Worm (Caenorhabditis elegans): Measurements from ENCODE around the gene Y50D4A.4.

The Y50D4A.4 gene

DNA sequence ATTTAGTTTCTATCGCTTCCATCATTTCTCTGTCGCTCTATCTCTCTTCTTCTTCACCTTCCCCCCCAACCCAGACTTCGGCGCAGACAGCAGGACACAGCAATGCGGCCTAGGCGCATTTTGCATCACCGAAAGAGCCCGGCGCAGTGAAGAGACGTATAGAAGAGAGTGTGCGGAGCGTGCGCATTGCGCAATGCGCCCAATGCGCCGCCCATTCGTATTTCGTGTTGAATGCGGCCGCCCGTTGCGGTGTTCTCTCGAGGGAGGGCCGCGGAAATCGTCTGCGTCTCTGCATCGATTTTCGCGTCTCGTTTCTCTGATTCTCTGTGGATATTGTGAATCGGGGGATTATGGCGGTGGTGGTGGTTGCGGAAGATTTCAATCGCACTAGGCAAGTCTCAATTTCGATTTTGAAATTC is 44.6 kb downstream of the Y50D4A.4 start:
- peak; percentile 99 for TF ChIP-seq ceh-34 (tag; optimal IDR thresholded peaks at IDR 0.05)
- TF ChIP-seq tbx-7 (tag; optimal IDR thresholded peaks at IDR 0.05): peak; percentile 40
- peak; percentile 1 for TF ChIP-seq pax-1 (tag; optimal IDR thresholded peaks at IDR 0.05)
- peak; percentile 97 for TF ChIP-seq unc-42 (tag; optimal IDR thresholded peaks at IDR 0.05)
- peak; percentile 17 for TF ChIP-seq zip-5 (tag; optimal IDR thresholded peaks at IDR 0.05)
- TF ChIP-seq hlh-6 (tag; optimal IDR thresholded peaks at IDR 0.05): peak; percentile 59
- no peak for TF ChIP-seq odd-2 (tag; optimal IDR thresholded peaks at IDR 0.05)
- peak; percentile 68 for TF ChIP-seq ceh-19 (GFP tag; optimal IDR thresholded peaks at IDR 0.05)
- peak; percentile 85 for TF ChIP-seq ceh-30 (tag; optimal IDR thresholded peaks at IDR 0.05)
- TF ChIP-seq K02D7.2 (tag; optimal IDR thresholded peaks at IDR 0.05): no peak
- no peak for TF ChIP-seq pha-4 (tag; optimal IDR thresholded peaks at IDR 0.05)
- TF ChIP-seq ceh-6 (GFP tag; optimal IDR thresholded peaks at IDR 0.05): peak; percentile 64
- TF ChIP-seq npax-4 (tag; optimal IDR thresholded peaks at IDR 0.05): no peak
- peak; percentile 98 for TF ChIP-seq ceh-31 (tag; optimal IDR thresholded peaks at IDR 0.05)
- peak; percentile 29 for TF ChIP-seq madf-2 (tag; optimal IDR thresholded peaks at IDR 0.05)
- TF ChIP-seq hlh-30 (tag; optimal IDR thresholded peaks at IDR 0.05; ENCODE audit: insufficient read depth): peak; percentile 85
- TF ChIP-seq pha-2 (tag; optimal IDR thresholded peaks at IDR 0.05): peak; percentile 64
- TF ChIP-seq ahr-1 (tag; optimal IDR thresholded peaks at IDR 0.05): no peak
- TF ChIP-seq Y22D7AL.16 (tag; optimal IDR thresholded peaks at IDR 0.05): peak; percentile 12
- TF ChIP-seq C38D4.7 (GFP tag; optimal IDR thresholded peaks at IDR 0.05): no peak
- peak; percentile 97 for TF ChIP-seq nfya-1 (tag; optimal IDR thresholded peaks at IDR 0.05)
- TF ChIP-seq ceh-45 (GFP tag; IDR thresholded peaks at IDR 0.05): 0 out of 2 replicates have a peak, but pooled peaks have one; percentile 34
- TF ChIP-seq K09A11.1 (tag; optimal IDR thresholded peaks at IDR 0.05; ENCODE audit: insufficient read depth): peak; percentile 87
- peak; percentile 98 for TF ChIP-seq ref-2 (tag; optimal IDR thresholded peaks at IDR 0.05)
- TF ChIP-seq ztf-16 (tag; optimal IDR thresholded peaks at IDR 0.05): peak; percentile 8
- TF ChIP-seq pag-3 (tag; optimal IDR thresholded peaks at IDR 0.05; ENCODE audit: borderline replicate concordance): peak; percentile 76
- TF ChIP-seq ceh-14 (tag; optimal IDR thresholded peaks at IDR 0.05): peak; percentile 97
- TF ChIP-seq eyg-1 (tag; optimal IDR thresholded peaks at IDR 0.05): peak; percentile 86
- peak; percentile 88 for TF ChIP-seq T23F11.4 (GFP tag; optimal IDR thresholded peaks at IDR 0.05)
- TF ChIP-seq ama-1 (optimal IDR thresholded peaks at IDR 0.05): no peak
- peak; percentile 99 for TF ChIP-seq ceh-18 (tag; optimal IDR thresholded peaks at IDR 0.05)
- TF ChIP-seq ttx-3 (tag; optimal IDR thresholded peaks at IDR 0.05): peak; percentile 50
- TF ChIP-seq ceh-9 (tag; optimal IDR thresholded peaks at IDR 0.05): no peak
- TF ChIP-seq gmeb-2 (tag; optimal IDR thresholded peaks at IDR 0.05): no peak
- TF ChIP-seq sdc-2 (tag; optimal IDR thresholded peaks at IDR 0.05): peak; percentile 78
- TF ChIP-seq unc-3 (GFP tag; conservative IDR thresholded peaks at IDR 0.05): peak; percentile 75; the same call in 1 of the 2 replicates
- TF ChIP-seq unc-3 (tag; optimal IDR thresholded peaks at IDR 0.05): peak; percentile 95
- TF ChIP-seq sox-4 (tag; optimal IDR thresholded peaks at IDR 0.05): no peak
- peak; percentile 61 for TF ChIP-seq dmd-4 (tag; optimal IDR thresholded peaks at IDR 0.05; ENCODE audit: borderline replicate concordance)
- TF ChIP-seq unc-86 (tag; optimal IDR thresholded peaks at IDR 0.05): peak; percentile 96
- peak; percentile 61 for TF ChIP-seq pqm-1 (tag; optimal IDR thresholded peaks at IDR 0.05)
- TF ChIP-seq pros-1 (tag; optimal IDR thresholded peaks at IDR 0.05): peak; percentile 94
- peak; percentile 87 for TF ChIP-seq ets-4 (tag; optimal IDR thresholded peaks at IDR 0.05)
- no peak for TF ChIP-seq elt-4 (tag; optimal IDR thresholded peaks at IDR 0.05)
- peak; percentile 82 for TF ChIP-seq lim-6 (tag; optimal IDR thresholded peaks at IDR 0.05)
- peak; percentile 15 for TF ChIP-seq ceh-22 (tag; optimal IDR thresholded peaks at IDR 0.05)
- no peak for TF ChIP-seq mec-3 (tag; optimal IDR thresholded peaks at IDR 0.05; ENCODE audit: borderline replicate concordance)
- TF ChIP-seq hlh-13 (GFP tag; optimal IDR thresholded peaks at IDR 0.05): peak; percentile 25
- TF ChIP-seq ceh-48 (tag; optimal IDR thresholded peaks at IDR 0.05): peak; percentile 92
- peak; percentile 92 for TF ChIP-seq dve-1 (tag; optimal IDR thresholded peaks at IDR 0.05)
- peak; percentile 21 for TF ChIP-seq nhr-232 (tag; optimal IDR thresholded peaks at IDR 0.05)
- TF ChIP-seq tbx-2 (tag; optimal IDR thresholded peaks at IDR 0.05): peak; percentile 99
- TF ChIP-seq lin-11 (tag; optimal IDR thresholded peaks at IDR 0.05): peak; percentile 4
